Worm (Caenorhabditis elegans) whole organism, early embryonic: ENCODE measurements around the gene hif-1.

Experiments
- ama-1 ChIP-seq: fragments of 150-350 bp; optimal IDR thresholded peaks from 2 replicates; lab custom pipeline; 2014
- ceh-13 ChIP-seq: fragments of 200-800 bp; sonication (Bioruptor generic); optimal IDR thresholded peaks from 2 replicates; lab custom pipeline; 2018; ENCODE audit warnings: mild to moderate bottlenecking, missing genetic modification characterization, missing compliant biosample characterization
- hmbx-1 ChIP-seq: sonication (generic microtip); optimal IDR thresholded peaks from 2 replicates; lab custom pipeline; 2016; ENCODE audit warnings: mild to moderate bottlenecking, missing genetic modification characterization, missing compliant biosample characterization
- tra-4 ChIP-seq: sonication (generic microtip); optimal IDR thresholded peaks from 2 replicates; lab custom pipeline; 2017; ENCODE audit warnings: missing genetic modification characterization, missing compliant biosample characterization

DNA sequence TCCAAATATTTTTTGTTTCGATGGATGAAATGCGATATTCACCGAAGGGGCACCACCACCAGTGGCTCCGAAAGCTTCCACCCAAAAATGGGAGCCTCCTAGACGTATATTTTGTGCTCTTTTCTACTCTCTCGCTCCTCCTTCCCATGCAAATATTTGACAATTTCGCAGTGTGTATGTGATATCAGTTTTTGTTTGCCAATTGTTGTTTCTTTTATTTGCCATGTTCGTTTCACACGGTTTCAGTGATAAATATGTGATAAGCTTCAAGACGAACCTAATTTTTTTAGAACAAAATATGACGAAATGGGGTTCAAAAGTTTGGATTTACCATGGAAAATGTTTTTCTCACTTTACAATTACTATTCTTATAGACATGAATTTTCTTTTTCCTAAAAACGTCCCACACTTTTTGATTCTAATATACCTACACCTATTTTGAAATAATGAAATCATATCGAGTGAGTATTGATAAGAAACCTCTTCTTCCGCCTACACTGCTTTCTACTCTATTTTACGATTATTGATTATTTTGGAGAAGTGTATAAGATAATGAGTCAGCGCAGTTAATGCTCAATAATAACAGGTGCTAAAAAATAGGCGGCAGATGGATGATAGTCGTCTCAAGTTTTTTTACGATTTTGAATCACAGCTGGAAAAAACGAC, 26.2 kb upstream of the hif-1 start:
- TF ChIP-seq hmbx-1 (tag; lab: Kevin White, UChicago), result no peak
- TF ChIP-seq ceh-13 (GFP tag; lab: Kevin White, UChicago), result no peak
- TF ChIP-seq ama-1, result no peak
- TF ChIP-seq tra-4 (tag; lab: Kevin White, UChicago), result no peak
